Worm (Caenorhabditis elegans) whole organism, L4 larva: ENCODE data around the gene W04D12.1.
A peak's percentile ranks its signal among the peaks of the same experiment; 100 is the strongest.

ENCODE experiments used
- D1046.2 ChIP-seq: fragments of 200-800 bp; sonication (Bioruptor generic); IDR thresholded peaks from 2 replicates; pipeline ENCODE4 v1.3.6; 2022; ENCODE audit warnings: missing genetic modification characterization, missing compliant biosample characterization
- F37D6.2 ChIP-seq: sonication (generic microtip); optimal IDR thresholded peaks from 2 replicates; lab custom pipeline; 2016; ENCODE audit warnings: mild to moderate bottlenecking, missing genetic modification characterization, missing compliant biosample characterization
- F44E2.7 ChIP-seq: fragments of 200-800 bp; sonication (Bioruptor generic); IDR thresholded peaks from 2 replicates; pipeline ENCODE4 v2.1.2; 2022; ENCODE audit warnings: missing genetic modification characterization, missing compliant biosample characterization
- Y105C5A.15 ChIP-seq: fragments of 200-800 bp; sonication (Bioruptor generic); IDR thresholded peaks from 2 replicates; pipeline ENCODE4 v1.3.6; 2022; ENCODE audit warnings: missing genetic modification characterization, missing compliant biosample characterization
- aha-1 ChIP-seq: fragments of 150-350 bp; peaks from one replicate; lab custom pipeline; 2014; ENCODE audit warnings: missing biosample characterization, missing genetic modification characterization
- aly-2 ChIP-seq: sonication (generic microtip); optimal IDR thresholded peaks from 2 replicates; lab custom pipeline; 2018; ENCODE audit warnings: missing biosample characterization, missing genetic modification characterization
- ama-1 ChIP-seq: fragments of 150-350 bp; optimal IDR thresholded peaks from 2 replicates; lab custom pipeline; 2014; ENCODE audit warnings: inconsistent platforms, mixed read lengths
- attf-4 ChIP-seq: sonication (generic microtip); optimal IDR thresholded peaks from 3 replicates; lab custom pipeline; 2017; ENCODE audit warnings: missing biosample characterization, missing genetic modification characterization
- ceh-20 ChIP-seq: fragments of 200-800 bp; sonication (Bioruptor generic); IDR thresholded peaks from 2 replicates; pipeline ENCODE4 v1.3.6; 2022; ENCODE audit warnings: missing genetic modification reagents, missing genetic modification characterization, missing compliant biosample characterization
- ceh-44 ChIP-seq: fragments of 200-800 bp; sonication (Bioruptor generic); IDR thresholded peaks from 2 replicates; pipeline ENCODE4 v1.3.6; 2022; ENCODE audit warnings: missing genetic modification reagents, missing genetic modification characterization, missing compliant biosample characterization
- ceh-62 ChIP-seq: sonication (generic microtip); optimal IDR thresholded peaks from 2 replicates; lab custom pipeline; 2017; ENCODE audit warnings: missing biosample characterization, missing genetic modification characterization
- ces-1 ChIP-seq: fragments of 150-350 bp; sonication (generic microtip); optimal IDR thresholded peaks from 4 replicates; lab custom pipeline; 2014; ENCODE audit warnings: missing biosample characterization, missing genetic modification reagents, missing genetic modification characterization
- dmd-8 ChIP-seq: fragments of 200-800 bp; sonication (Bioruptor generic); IDR thresholded peaks from 2 replicates; pipeline ENCODE4 v1.3.6; 2022; ENCODE audit warnings: missing genetic modification characterization, missing compliant biosample characterization
- dmd-9 ChIP-seq: fragments of 200-800 bp; sonication (Bioruptor generic); IDR thresholded peaks from 2 replicates; pipeline ENCODE4 v1.3.6; 2022; ENCODE audit warnings: missing genetic modification reagents, missing genetic modification characterization, missing compliant biosample characterization
- dpl-1 ChIP-seq: fragments of 150-350 bp; optimal IDR thresholded peaks from 2 replicates; lab custom pipeline; 2014; ENCODE audit warnings: missing biosample characterization, missing genetic modification reagents, missing genetic modification characterization
- egl-43 ChIP-seq: fragments of 200-800 bp; sonication (Bioruptor generic); IDR thresholded peaks from 2 replicates; pipeline ENCODE4 v1.3.6; 2022; ENCODE audit warnings: missing genetic modification reagents, missing genetic modification characterization, missing compliant biosample characterization
- gei-8 ChIP-seq: fragments of 200-800 bp; sonication (Bioruptor generic); optimal IDR thresholded peaks from 2 replicates; lab custom pipeline; 2018; ENCODE audit warnings: mild to moderate bottlenecking, missing genetic modification characterization, missing compliant biosample characterization
- hif-1 ChIP-seq, 2 experiments: sonication (generic microtip); optimal IDR thresholded peaks; 2 replicates each; lab custom pipeline; 2016 to 2017; ENCODE audit warnings: missing compliant biosample characterization in 2 of 2, missing genetic modification characterization in 2 of 2, missing genetic modification reagents in 2 of 2, missing genotype in 2 of 2, mild to moderate bottlenecking in 1 of 2
- hlh-11 ChIP-seq: fragments of 200-800 bp; sonication (Bioruptor generic); optimal IDR thresholded peaks from 2 replicates; lab custom pipeline; 2018; ENCODE audit warnings: mild to moderate bottlenecking, missing genetic modification characterization, missing compliant biosample characterization
- hlh-30 ChIP-seq: sonication (generic microtip); optimal IDR thresholded peaks from 2 replicates; lab custom pipeline; 2017; ENCODE audit warnings: antibody characterized with exemption, mild to moderate bottlenecking, missing genetic modification characterization, missing compliant biosample characterization; ENCODE audit not compliant: insufficient read depth
- hmg-1.1 ChIP-seq: fragments of 200-800 bp; sonication (Bioruptor generic); IDR thresholded peaks from 2 replicates; pipeline ENCODE4 v1.3.6; 2022; ENCODE audit warnings: missing genetic modification reagents, missing genetic modification characterization, missing compliant biosample characterization
- lim-7 ChIP-seq: fragments of 200-800 bp; sonication (Bioruptor generic); IDR thresholded peaks from 2 replicates; pipeline ENCODE4 v1.3.6; 2022; ENCODE audit warnings: missing genetic modification characterization, missing compliant biosample characterization
- lin-1 ChIP-seq: fragments of 200-800 bp; sonication (Bioruptor generic); IDR thresholded peaks from 2 replicates; pipeline ENCODE4 v1.3.6; 2022; ENCODE audit warnings: missing genetic modification reagents, missing genetic modification characterization, missing compliant biosample characterization
- lin-13 ChIP-seq: fragments of 150-350 bp; optimal IDR thresholded peaks from 2 replicates; lab custom pipeline; 2014; ENCODE audit warnings: missing biosample characterization, missing genetic modification reagents, missing genetic modification characterization
- lin-15B ChIP-seq: fragments of 150-350 bp; sonication (generic microtip); optimal IDR thresholded peaks from 3 replicates; lab custom pipeline; 2014; ENCODE audit warnings: missing biosample characterization, missing genetic modification characterization
- lin-38 ChIP-seq: fragments of 200-800 bp; sonication (Bioruptor generic); IDR thresholded peaks from 2 replicates; pipeline ENCODE4 v1.3.6; 2022; ENCODE audit warnings: missing genetic modification reagents, missing genetic modification characterization, missing compliant biosample characterization
- lin-39 ChIP-seq: fragments of 150-350 bp; optimal IDR thresholded peaks from 2 replicates; lab custom pipeline; 2014; ENCODE audit warnings: missing biosample characterization, missing genetic modification reagents, missing genetic modification characterization
- madf-5 ChIP-seq, 2 experiments: fragments of 200-800 bp; sonication (Bioruptor generic); IDR thresholded peaks; 2 replicates each; pipeline ENCODE4 v1.3.6; 2022; ENCODE audit warnings: missing compliant biosample characterization in 2 of 2, missing genetic modification characterization in 2 of 2
- mep-1 ChIP-seq: fragments of 150-350 bp; sonication (generic microtip); optimal IDR thresholded peaks from 3 replicates; lab custom pipeline; 2014; ENCODE audit warnings: missing biosample characterization, missing genetic modification characterization
- mxl-2 ChIP-seq: fragments of 200-800 bp; sonication (Bioruptor generic); conservative IDR thresholded peaks from 2 replicates; pipeline ENCODE4 v1.3.6; 2022; ENCODE audit warnings: missing genetic modification reagents, missing genetic modification characterization, missing compliant biosample characterization
- nhr-10 ChIP-seq: fragments of 150-350 bp; optimal IDR thresholded peaks from 2 replicates; lab custom pipeline; 2014; ENCODE audit warnings: missing biosample characterization, missing genetic modification characterization
- php-3 ChIP-seq: fragments of 200-800 bp; sonication (Bioruptor generic); IDR thresholded peaks from 2 replicates; pipeline ENCODE4 v1.3.6; 2022; ENCODE audit warnings: missing genetic modification reagents, missing genetic modification characterization, missing compliant biosample characterization
- rbr-2 ChIP-seq: sonication (generic microtip); optimal IDR thresholded peaks from 2 replicates; lab custom pipeline; 2016; ENCODE audit warnings: missing genotype, missing genetic modification characterization, missing compliant biosample characterization
- saeg-2 ChIP-seq: fragments of 200-800 bp; sonication (Bioruptor generic); IDR thresholded peaks from 2 replicates; pipeline ENCODE4 v1.3.6; 2022; ENCODE audit warnings: missing genetic modification reagents, missing genetic modification characterization, missing compliant biosample characterization
- set-16 ChIP-seq: fragments of 200-800 bp; sonication (Bioruptor generic); IDR thresholded peaks from 2 replicates; pipeline ENCODE4 v1.3.6; 2022; ENCODE audit warnings: missing genetic modification reagents, missing genetic modification characterization, missing compliant biosample characterization
- snpc-1.2 ChIP-seq: fragments of 200-800 bp; sonication (Bioruptor generic); IDR thresholded peaks from 2 replicates; pipeline ENCODE4 v1.3.6; 2022; ENCODE audit warnings: missing genetic modification reagents, missing genetic modification characterization, missing compliant biosample characterization
- spr-1 ChIP-seq: sonication (generic microtip); optimal IDR thresholded peaks from 2 replicates; lab custom pipeline; 2016; ENCODE audit warnings: mild to moderate bottlenecking, missing genetic modification characterization, missing compliant biosample characterization
- tag-97 ChIP-seq: fragments of 200-800 bp; sonication (Bioruptor generic); IDR thresholded peaks from 2 replicates; pipeline ENCODE4 v1.3.6; 2022; ENCODE audit warnings: missing genetic modification characterization, missing compliant biosample characterization
- unc-39 ChIP-seq: sonication (generic microtip); optimal IDR thresholded peaks from 2 replicates; lab custom pipeline; 2017; ENCODE audit warnings: missing biosample characterization, missing genetic modification characterization
- unc-62 ChIP-seq, 3 experiments: fragments of 150-350 bp in 1 of 3; sonication (generic microtip); optimal IDR thresholded peaks in 2 of 3; peaks in 1 of 3; 1 replicate in 1 of 3; 2 replicates in 2 of 3; lab custom pipeline; 2014 to 2017; ENCODE audit warnings: missing biosample characterization in 3 of 3, missing genetic modification characterization in 3 of 3, missing genetic modification reagents in 3 of 3, missing genotype in 1 of 3
- vab-7 ChIP-seq: fragments of 200-800 bp; sonication (Bioruptor generic); IDR thresholded peaks from 2 replicates; pipeline ENCODE4 v1.3.6; 2022; ENCODE audit warnings: missing genetic modification reagents, missing genetic modification characterization, missing compliant biosample characterization
- zip-11 ChIP-seq: fragments of 200-800 bp; sonication (Bioruptor generic); IDR thresholded peaks from 2 replicates; pipeline ENCODE4 v1.3.6; 2022; ENCODE audit warnings: missing genetic modification characterization, missing compliant biosample characterization

The W04D12.1 gene

ce11 chrIII:5832442-5832841 is 4.3 kb upstream of the W04D12.1 start:
- TF ChIP-seq dmd-8 (GFP tag; lab: Robert Waterston, UW) (0 out of 2 replicates have a peak, but pooled peaks have one; percentile 21), zip-11 (GFP tag; lab: Robert Waterston, UW) (0 out of 2 replicates have a peak, but pooled peaks have one; percentile 30), set-16 (GFP tag; lab: Robert Waterston, UW) (peak; percentile 71), lin-39 (no peak), unc-62 (GFP tag; optimal IDR thresholded peaks at IDR 0.05 in 1 of 2; lab: Kevin White, UChicago) (peak in 1 of 2 experiments; percentile 79), unc-62 (tag; optimal IDR thresholded peaks at IDR 0.05; lab: Kevin White, UChicago) (no peak), nhr-10 (no peak), egl-43 (peak; percentile 52; the same call in 1 of the 2 replicates), dmd-9 (GFP tag; lab: Robert Waterston, UW) (no peak), aha-1 (tag; lab: Kevin White, UChicago) (peak; percentile 85)

ce11 chrIII:5833376-5833775 is 3.4 kb upstream of the W04D12.1 start, which contains the start of the genes R12B2.13 and mdt-15:
TSS of gene R12B2.13 (minus strand) at chrIII:5833476.
TSS of gene mdt-15 (minus strand) at chrIII:5833751.
- no peak for TF ChIP-seq hif-1 (tag; optimal IDR thresholded peaks at IDR 0.05; lab: Kevin White, UChicago)
- TF ChIP-seq lin-13 = no peak
- TF ChIP-seq hlh-11 (tag; lab: Kevin White, UChicago) = no peak
- no peak for TF ChIP-seq mep-1 (tag; lab: Kevin White, UChicago)
- TF ChIP-seq vab-7 (GFP tag; lab: Robert Waterston, UW) = no peak
- TF ChIP-seq mxl-2 = no peak
- TF ChIP-seq F44E2.7 = no peak
- no peak for TF ChIP-seq ceh-44
- TF ChIP-seq spr-1 (tag; lab: Kevin White, UChicago) = no peak
- no peak for TF ChIP-seq gei-8 (GFP tag; lab: Kevin White, UChicago)
- no peak for TF ChIP-seq unc-62 (GFP tag; optimal IDR thresholded peaks at IDR 0.05 in 1 of 2; lab: Kevin White, UChicago)
- no peak for TF ChIP-seq unc-62 (tag; optimal IDR thresholded peaks at IDR 0.05; lab: Kevin White, UChicago)
- TF ChIP-seq dpl-1 (GFP tag; lab: Kevin White, UChicago) = no peak
- TF ChIP-seq rbr-2 (tag; lab: Kevin White, UChicago) = no peak
- TF ChIP-seq lim-7 (GFP tag; lab: Robert Waterston, UW) = no peak
- TF ChIP-seq ceh-62 (tag; lab: Kevin White, UChicago) = no peak
- no peak for TF ChIP-seq madf-5 (GFP tag; IDR thresholded peaks at IDR 0.05; lab: Robert Waterston, UW)
- no peak for TF ChIP-seq D1046.2 (GFP tag; lab: Robert Waterston, UW)
- TF ChIP-seq unc-39 = no peak
- no peak for TF ChIP-seq egl-43
- no peak for TF ChIP-seq attf-4

ce11 chrIII:5834053-5834452 is 2.7 kb upstream of the W04D12.1 start, which contains the start of gene R12B2.6:
TSS of gene R12B2.6 (minus strand) at chrIII:5834153.
- no peak for TF ChIP-seq lin-38 (GFP tag; lab: Robert Waterston, UW)
- TF ChIP-seq lin-15B (tag; lab: Kevin White, UChicago) = no peak
- no peak for TF ChIP-seq hlh-30 (tag; lab: Kevin White, UChicago)
- no peak for TF ChIP-seq hmg-1.1
- no peak for TF ChIP-seq Y105C5A.15 (GFP tag; lab: Robert Waterston, UW)

- peak; percentile 39 for TF ChIP-seq ces-1 (GFP tag; lab: Kevin White, UChicago)
- TF ChIP-seq ceh-20 (GFP tag; lab: Robert Waterston, UW) = no peak
- no peak for TF ChIP-seq snpc-1.2 (GFP tag; lab: Robert Waterston, UW)
- no peak for TF ChIP-seq ceh-62 (tag; lab: Kevin White, UChicago)
- TF ChIP-seq aly-2 (tag; lab: Kevin White, UChicago) = no peak
- no peak for TF ChIP-seq lin-1 (GFP tag; lab: Robert Waterston, UW)
- no peak for TF ChIP-seq saeg-2 (GFP tag; lab: Robert Waterston, UW)
- TF ChIP-seq hlh-11 (tag; lab: Kevin White, UChicago) = no peak
- TF ChIP-seq php-3 (GFP tag; lab: Robert Waterston, UW) = no peak
- no peak for TF ChIP-seq tag-97 (GFP tag; lab: Robert Waterston, UW)
- no peak for TF ChIP-seq F37D6.2 (tag; lab: Kevin White, UChicago)
- TF ChIP-seq vab-7 (GFP tag; lab: Robert Waterston, UW) = 0 out of 2 replicates have a peak, but pooled peaks have one; percentile 15
- TF ChIP-seq aha-1 (tag; lab: Kevin White, UChicago) = peak; percentile 80
- TF ChIP-seq ama-1 (lab: Kevin White, UChicago) = peak; percentile 26
- no peak for TF ChIP-seq nhr-10
- TF ChIP-seq Y105C5A.15 (GFP tag; lab: Robert Waterston, UW) = no peak
These were observed 2.1 kb upstream of the W04D12.1 start for ce11 chrIII:5834663-5835062.
